Fruit fly (Drosophila melanogaster): ENCODE results near the gene ssp3.
A peak's percentile ranks its signal among the peaks of the same experiment; 100 is the strongest.

ssp3 gene

DNA sequence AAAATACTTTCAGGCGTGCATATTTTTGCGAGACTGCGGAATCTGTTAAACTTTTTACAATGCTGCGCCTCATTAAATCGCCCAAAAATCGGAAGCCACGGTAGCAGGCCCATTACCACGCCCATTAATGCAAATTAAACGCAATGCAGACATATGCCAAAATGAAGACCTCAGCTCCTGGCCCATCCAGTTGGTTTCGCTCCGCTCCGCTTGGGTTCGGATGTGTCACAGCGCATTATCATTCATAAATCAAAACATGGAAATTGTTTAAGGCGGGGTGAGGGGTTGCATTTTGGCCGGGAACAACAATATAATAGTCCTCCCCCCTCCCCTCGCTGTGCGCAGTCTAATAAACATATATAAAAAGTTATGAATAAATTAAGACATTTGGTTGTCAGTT, 15.9 kb downstream of the ssp3 start:
- no peak for TF ChIP-seq Hr83 (GFP tag; optimal IDR thresholded peaks at IDR 0.05; ENCODE audit: poor library complexity, severe bottlenecking)

- TF ChIP-seq woc (GFP tag; optimal IDR thresholded peaks at IDR 0.05) (no peak), Hr83 (GFP tag; optimal IDR thresholded peaks at IDR 0.05; ENCODE audit: poor library complexity, severe bottlenecking) (no peak), tai (GFP tag; optimal IDR thresholded peaks at IDR 0.05) (no peak), HLH106 (tag; optimal IDR thresholded peaks at IDR 0.05) (no peak), jim (GFP tag; optimal IDR thresholded peaks at IDR 0.05) (no peak), h (GFP tag; optimal IDR thresholded peaks at IDR 0.05) (no peak), OdsH (GFP tag; optimal IDR thresholded peaks at IDR 0.05) (no peak), Abd-B (GFP tag; optimal IDR thresholded peaks at IDR 0.05) (no peak), sage (GFP tag; optimal IDR thresholded peaks at IDR 0.05) (no peak), br (GFP tag; optimal IDR thresholded peaks at IDR 0.05) (no peak), dmrt93B (GFP tag; optimal IDR thresholded peaks at IDR 0.05) (no peak), lola (GFP tag; optimal IDR thresholded peaks at IDR 0.05) (no peak), Mio (GFP tag; optimal IDR thresholded peaks at IDR 0.05) (no peak), pan (optimal IDR thresholded peaks at IDR 0.05) (no peak), N (GFP tag; optimal IDR thresholded peaks at IDR 0.05) (no peak), Dif (GFP tag; optimal IDR thresholded peaks at IDR 0.05; ENCODE audit: partially characterized antibody) (no peak), Dfd (GFP tag; optimal IDR thresholded peaks at IDR 0.05) (no peak), ey (GFP tag; optimal IDR thresholded peaks at IDR 0.05) (no peak), foxo (GFP tag; optimal IDR thresholded peaks at IDR 0.05) (no peak), Myc (optimal IDR thresholded peaks at IDR 0.05) (no peak)
Measured at dm6 chr2L:18925956-18926355, 17.8 kb downstream of the ssp3 start.

dm6 chr2L:18925387-18925786, 18.4 kb downstream of the ssp3 start:
- TF ChIP-seq fru (GFP tag; optimal IDR thresholded peaks at IDR 0.05), result no peak
- no peak for TF ChIP-seq Myc (optimal IDR thresholded peaks at IDR 0.05)
- TF ChIP-seq tai (GFP tag; optimal IDR thresholded peaks at IDR 0.05), result no peak
- TF ChIP-seq brk (GFP tag; optimal IDR thresholded peaks at IDR 0.05), result no peak
- no peak for TF ChIP-seq pan (optimal IDR thresholded peaks at IDR 0.05)
- no peak for TF ChIP-seq Hnf4 (GFP tag; optimal IDR thresholded peaks at IDR 0.05)
- no peak for TF ChIP-seq CG32264 (GFP tag; optimal IDR thresholded peaks at IDR 0.05)
- no peak for TF ChIP-seq ey (GFP tag; optimal IDR thresholded peaks at IDR 0.05)
- TF ChIP-seq dsf (GFP tag; optimal IDR thresholded peaks at IDR 0.05; ENCODE audit: borderline replicate concordance), result no peak
- no peak for TF ChIP-seq woc (GFP tag; optimal IDR thresholded peaks at IDR 0.05)
- no peak for TF ChIP-seq lola (GFP tag; optimal IDR thresholded peaks at IDR 0.05)
- no peak for TF ChIP-seq HLH106 (tag; optimal IDR thresholded peaks at IDR 0.05)
- no peak for TF ChIP-seq Sp1 (GFP tag; optimal IDR thresholded peaks at IDR 0.05)

DNA sequence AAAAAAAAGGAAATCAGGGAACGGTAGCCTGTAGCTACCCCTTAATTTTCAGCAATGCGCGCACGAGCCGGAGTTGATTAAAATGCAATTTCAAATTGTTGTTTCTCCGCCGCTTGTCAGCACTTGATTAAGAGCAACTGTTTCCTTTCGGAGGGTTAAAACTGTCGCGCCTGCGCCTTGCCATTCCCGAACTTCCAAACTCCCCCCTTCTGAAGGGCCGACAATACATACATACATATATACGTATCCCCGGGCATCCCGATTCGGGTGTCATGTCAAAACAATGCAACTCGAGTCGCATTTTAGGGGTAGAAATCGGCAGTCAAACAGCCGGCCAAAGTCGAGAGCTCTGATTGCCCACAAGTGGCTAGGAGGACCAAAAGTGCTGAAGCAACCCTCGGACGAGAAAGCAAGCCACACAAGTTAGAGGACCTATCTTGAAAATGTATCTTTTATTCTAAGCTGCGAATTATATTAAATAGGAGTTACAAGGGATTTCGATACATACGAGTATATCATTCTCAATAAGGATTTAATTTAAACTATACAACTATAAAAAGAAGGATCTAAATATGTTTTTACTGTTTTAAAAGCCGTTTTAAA, 19.0 kb downstream of the ssp3 start:
- TF ChIP-seq foxo (GFP tag; optimal IDR thresholded peaks at IDR 0.05), result no peak
- TF ChIP-seq Hnf4 (GFP tag; optimal IDR thresholded peaks at IDR 0.05), result no peak
- no peak for TF ChIP-seq N (GFP tag; optimal IDR thresholded peaks at IDR 0.05)
- TF ChIP-seq ey (GFP tag; optimal IDR thresholded peaks at IDR 0.05), result no peak
- no peak for TF ChIP-seq Myc (optimal IDR thresholded peaks at IDR 0.05)
- no peak for TF ChIP-seq sage (GFP tag; optimal IDR thresholded peaks at IDR 0.05)
- no peak for TF ChIP-seq CG32264 (GFP tag; optimal IDR thresholded peaks at IDR 0.05)
- no peak for TF ChIP-seq jim (GFP tag; optimal IDR thresholded peaks at IDR 0.05)
- TF ChIP-seq Hr83 (GFP tag; optimal IDR thresholded peaks at IDR 0.05; ENCODE audit: poor library complexity, severe bottlenecking), result no peak
- no peak for TF ChIP-seq psq (GFP tag; optimal IDR thresholded peaks at IDR 0.05)
- TF ChIP-seq dl (GFP tag; optimal IDR thresholded peaks at IDR 0.05; ENCODE audit: insufficient read depth in 1 of 2, partially characterized antibody in 2 of 2), result no peak

- TF ChIP-seq woc (GFP tag; optimal IDR thresholded peaks at IDR 0.05) (no peak), Vsx2 (GFP tag; optimal IDR thresholded peaks at IDR 0.05; ENCODE audit: partially characterized antibody) (no peak), pan (optimal IDR thresholded peaks at IDR 0.05) (no peak), N (GFP tag; optimal IDR thresholded peaks at IDR 0.05) (no peak), psq (GFP tag; optimal IDR thresholded peaks at IDR 0.05) (peak; percentile 5), brk (GFP tag; optimal IDR thresholded peaks at IDR 0.05) (no peak), dl (GFP tag; optimal IDR thresholded peaks at IDR 0.05; ENCODE audit: insufficient read depth in 1 of 2, partially characterized antibody in 2 of 2) (no peak), ey (GFP tag; optimal IDR thresholded peaks at IDR 0.05) (peak; percentile 57), rgr (GFP tag; optimal IDR thresholded peaks at IDR 0.05) (peak; percentile 33), HLH106 (tag; optimal IDR thresholded peaks at IDR 0.05) (peak; percentile 32), Dfd (GFP tag; optimal IDR thresholded peaks at IDR 0.05) (no peak), Abd-B (GFP tag; optimal IDR thresholded peaks at IDR 0.05) (no peak), CrebA (GFP tag; optimal IDR thresholded peaks at IDR 0.05; ENCODE audit: borderline replicate concordance) (no peak), GATAd (GFP tag; optimal IDR thresholded peaks at IDR 0.05) (no peak), Hr78 (GFP tag; optimal IDR thresholded peaks at IDR 0.05) (no peak), sv (GFP tag; optimal IDR thresholded peaks at IDR 0.05) (no peak), CG9705 (GFP tag; optimal IDR thresholded peaks at IDR 0.05) (no peak), Sp1 (GFP tag; optimal IDR thresholded peaks at IDR 0.05) (peak; percentile 42), Mio (GFP tag; optimal IDR thresholded peaks at IDR 0.05) (no peak), OdsH (GFP tag; optimal IDR thresholded peaks at IDR 0.05) (peak; percentile 5), Myc (optimal IDR thresholded peaks at IDR 0.05) (no peak), Jra (GFP tag; optimal IDR thresholded peaks at IDR 0.05) (no peak), jim (GFP tag; optimal IDR thresholded peaks at IDR 0.05) (no peak), usp (GFP tag; optimal IDR thresholded peaks at IDR 0.05) (no peak), Dif (GFP tag; optimal IDR thresholded peaks at IDR 0.05; ENCODE audit: partially characterized antibody) (no peak), dsf (GFP tag; optimal IDR thresholded peaks at IDR 0.05; ENCODE audit: borderline replicate concordance) (no peak), h (GFP tag; optimal IDR thresholded peaks at IDR 0.05) (peak; percentile 41), Hnf4 (GFP tag; optimal IDR thresholded peaks at IDR 0.05) (peak; percentile 4), sage (GFP tag; optimal IDR thresholded peaks at IDR 0.05) (no peak), CG32264 (GFP tag; optimal IDR thresholded peaks at IDR 0.05) (no peak)
Measured at dm6 chr2L:18921246-18921645, 22.5 kb downstream of the ssp3 start.

All from whole organism, wandering third instar larva.